Worm (Caenorhabditis elegans) whole organism, L1 larva: Measurements from ENCODE around the gene coh-1.
A peak's percentile ranks its signal among the peaks of the same experiment; 100 is the strongest.

ENCODE experiments used
- F16B12.6 ChIP-seq: fragments of 150-350 bp; optimal IDR thresholded peaks from 2 replicates; lab custom pipeline; 2014; ENCODE audit warnings: missing biosample characterization, missing genetic modification characterization
- alr-1 ChIP-seq: fragments of 200-800 bp; sonication (Bioruptor generic); optimal IDR thresholded peaks from 2 replicates; lab custom pipeline; 2018; ENCODE audit warnings: borderline replicate concordance, mild to moderate bottlenecking, missing genetic modification characterization, missing compliant biosample characterization
- blmp-1 ChIP-seq: fragments of 150-350 bp; optimal IDR thresholded peaks from 2 replicates; lab custom pipeline; 2014; ENCODE audit warnings: missing biosample characterization, missing genetic modification characterization
- ceh-63 ChIP-seq: fragments of 200-800 bp; sonication (Bioruptor generic); optimal IDR thresholded peaks from 2 replicates; lab custom pipeline; 2018; ENCODE audit warnings: mild to moderate bottlenecking, missing genetic modification characterization, missing compliant biosample characterization
- ceh-8 ChIP-seq: fragments of 200-800 bp; sonication (Bioruptor generic); optimal IDR thresholded peaks from 2 replicates; lab custom pipeline; 2018; ENCODE audit warnings: mild to moderate bottlenecking, missing genetic modification characterization, moderate library complexity, missing compliant biosample characterization
- ceh-88 ChIP-seq: fragments of 200-800 bp; sonication (Bioruptor generic); IDR thresholded peaks from 2 replicates; pipeline ENCODE4 v1.3.6; 2022; ENCODE audit warnings: missing genetic modification characterization, missing compliant biosample characterization
- egl-13 ChIP-seq: sonication (generic microtip); optimal IDR thresholded peaks from 2 replicates; lab custom pipeline; 2016; ENCODE audit warnings: missing genotype, missing genetic modification reagents, missing genetic modification characterization, missing compliant biosample characterization
- elt-3 ChIP-seq, 6 experiments: fragments of 150-350 bp in 1 of 6; sonication (generic microtip); optimal IDR thresholded peaks; 2 replicates each; lab custom pipeline; 2017 to 2018; ENCODE audit warnings: missing biosample characterization in 6 of 6, missing genetic modification characterization in 6 of 6, inconsistent platforms in 1 of 6
- fkh-10 ChIP-seq: sonication (generic microtip); optimal IDR thresholded peaks from 2 replicates; lab custom pipeline; 2017; ENCODE audit warnings: missing biosample characterization, missing genetic modification reagents, missing genetic modification characterization
- fkh-4 ChIP-seq: sonication (generic microtip); optimal IDR thresholded peaks from 2 replicates; lab custom pipeline; 2016; ENCODE audit warnings: missing compliant biosample characterization, missing genetic modification characterization, borderline replicate concordance
- hlh-17 ChIP-seq: fragments of 200-800 bp; sonication (Bioruptor generic); optimal IDR thresholded peaks from 2 replicates; lab custom pipeline; 2018; ENCODE audit warnings: missing genetic modification characterization, mild to moderate bottlenecking, missing compliant biosample characterization, moderate library complexity, borderline replicate concordance
- hpl-2 ChIP-seq: fragments of 150-350 bp; optimal IDR thresholded peaks from 2 replicates; lab custom pipeline; 2014; ENCODE audit warnings: missing biosample characterization, missing genetic modification reagents, missing genetic modification characterization
- irx-1 ChIP-seq: sonication (generic microtip); optimal IDR thresholded peaks from 2 replicates; lab custom pipeline; 2016; ENCODE audit warnings: missing genetic modification characterization, missing compliant biosample characterization
- jun-1 ChIP-seq: fragments of 150-350 bp; optimal IDR thresholded peaks from 2 replicates; lab custom pipeline; 2014; ENCODE audit warnings: missing biosample characterization, missing genetic modification reagents, missing genetic modification characterization
- lin-14 ChIP-seq: fragments of 200-800 bp; sonication (Bioruptor generic); optimal IDR thresholded peaks from 2 replicates; lab custom pipeline; 2018; ENCODE audit warnings: mild to moderate bottlenecking, missing genetic modification characterization, moderate library complexity, missing compliant biosample characterization
- lin-15B ChIP-seq: fragments of 150-350 bp; sonication (generic microtip); optimal IDR thresholded peaks from 3 replicates; lab custom pipeline; 2014; ENCODE audit warnings: missing biosample characterization, missing genetic modification characterization
- lin-39 ChIP-seq: fragments of 150-350 bp; optimal IDR thresholded peaks from 2 replicates; lab custom pipeline; 2014; ENCODE audit warnings: missing biosample characterization, missing genetic modification reagents, missing genetic modification characterization
- lsy-2 ChIP-seq, 2 experiments: fragments of 150-350 bp; optimal IDR thresholded peaks; 2 replicates each; lab custom pipeline; 2014; ENCODE audit warnings: missing biosample characterization in 2 of 2, missing genetic modification characterization in 2 of 2
- mab-9 ChIP-seq: fragments of 200-800 bp; sonication (Bioruptor generic); IDR thresholded peaks from 2 replicates; pipeline ENCODE4 v1.3.6; 2022; ENCODE audit warnings: missing genetic modification reagents, missing genetic modification characterization, missing compliant biosample characterization
- mdl-1 ChIP-seq, 2 experiments: fragments of 150-350 bp; optimal IDR thresholded peaks; 2 replicates each; lab custom pipeline; 2014 to 2017; ENCODE audit warnings: missing biosample characterization in 2 of 2, missing genetic modification characterization in 2 of 2, inconsistent platforms in 1 of 2
- nhr-19 ChIP-seq: fragments of 200-800 bp; sonication (Bioruptor generic); conservative IDR thresholded peaks from 2 replicates; pipeline ENCODE4 v1.3.6; 2022; ENCODE audit warnings: missing genetic modification characterization, missing compliant biosample characterization
- nhr-20 ChIP-seq: sonication (generic microtip); optimal IDR thresholded peaks from 2 replicates; lab custom pipeline; 2016; ENCODE audit warnings: mild to moderate bottlenecking, missing genetic modification characterization, missing compliant biosample characterization
- nhr-237 ChIP-seq: fragments of 150-350 bp; optimal IDR thresholded peaks from 2 replicates; lab custom pipeline; 2014; ENCODE audit warnings: missing biosample characterization, missing genetic modification characterization
- nhr-47 ChIP-seq: sonication (generic microtip); optimal IDR thresholded peaks from 2 replicates; lab custom pipeline; 2016; ENCODE audit warnings: mild to moderate bottlenecking, missing genetic modification characterization, moderate library complexity, missing compliant biosample characterization
- nhr-71 ChIP-seq: sonication (generic microtip); optimal IDR thresholded peaks from 2 replicates; lab custom pipeline; 2016; ENCODE audit warnings: mild to moderate bottlenecking, missing genetic modification characterization, moderate library complexity, missing compliant biosample characterization
- nhr-85 ChIP-seq: sonication (generic microtip); peaks from one replicate; lab custom pipeline; 2016; ENCODE audit warnings: missing genetic modification characterization, inconsistent platforms, missing compliant biosample characterization
- nhr-90 ChIP-seq: sonication (generic microtip); optimal IDR thresholded peaks from 2 replicates; lab custom pipeline; 2016; ENCODE audit warnings: mild to moderate bottlenecking, missing genetic modification characterization, missing compliant biosample characterization; ENCODE audit not compliant: poor library complexity
- pax-3 ChIP-seq: fragments of 200-800 bp; sonication (Bioruptor generic); optimal IDR thresholded peaks from 2 replicates; lab custom pipeline; 2018; ENCODE audit warnings: mild to moderate bottlenecking, missing genetic modification characterization, moderate library complexity, missing compliant biosample characterization
- rnt-1 ChIP-seq: sonication (generic microtip); optimal IDR thresholded peaks from 2 replicates; lab custom pipeline; 2016; ENCODE audit warnings: mild to moderate bottlenecking, missing genetic modification characterization, moderate library complexity, missing compliant biosample characterization
- skn-1 ChIP-seq: fragments of 150-350 bp; optimal IDR thresholded peaks from 2 replicates; lab custom pipeline; 2014; ENCODE audit warnings: missing biosample characterization, missing genetic modification characterization
- snu-23 ChIP-seq: sonication (generic microtip); optimal IDR thresholded peaks from 2 replicates; lab custom pipeline; 2016; ENCODE audit warnings: missing genetic modification characterization, missing compliant biosample characterization
- sup-37 ChIP-seq: fragments of 200-800 bp; sonication (Bioruptor generic); optimal IDR thresholded peaks from 2 replicates; lab custom pipeline; 2018; ENCODE audit warnings: mild to moderate bottlenecking, missing genetic modification characterization, missing compliant biosample characterization
- swsn-7 ChIP-seq: sonication (generic microtip); optimal IDR thresholded peaks from 2 replicates; lab custom pipeline; 2016; ENCODE audit warnings: missing genetic modification characterization, missing compliant biosample characterization
- unc-30 ChIP-seq: sonication (generic microtip); optimal IDR thresholded peaks from 2 replicates; lab custom pipeline; 2017; ENCODE audit warnings: missing biosample characterization, missing genetic modification characterization
- vab-15 ChIP-seq: sonication (generic microtip); optimal IDR thresholded peaks from 2 replicates; lab custom pipeline; 2017; ENCODE audit warnings: missing genotype, mild to moderate bottlenecking, missing genetic modification characterization, missing compliant biosample characterization
- xbp-1 ChIP-seq: sonication (generic microtip); optimal IDR thresholded peaks from 2 replicates; lab custom pipeline; 2016; ENCODE audit warnings: missing genetic modification characterization, missing compliant biosample characterization

The coh-1 gene

ce11 chrX:7433269-7433668 is 41.5 kb downstream of the coh-1 start, which contains the start of gene clc-5:
Gene clc-5, plus strand, starts transcription at chrX:7433569.
- TF ChIP-seq nhr-85 (tag; lab: Kevin White, UChicago) (peak; percentile 25), nhr-20 (no peak), lin-39 (tag; lab: Kevin White, UChicago) (no peak)

DNA sequence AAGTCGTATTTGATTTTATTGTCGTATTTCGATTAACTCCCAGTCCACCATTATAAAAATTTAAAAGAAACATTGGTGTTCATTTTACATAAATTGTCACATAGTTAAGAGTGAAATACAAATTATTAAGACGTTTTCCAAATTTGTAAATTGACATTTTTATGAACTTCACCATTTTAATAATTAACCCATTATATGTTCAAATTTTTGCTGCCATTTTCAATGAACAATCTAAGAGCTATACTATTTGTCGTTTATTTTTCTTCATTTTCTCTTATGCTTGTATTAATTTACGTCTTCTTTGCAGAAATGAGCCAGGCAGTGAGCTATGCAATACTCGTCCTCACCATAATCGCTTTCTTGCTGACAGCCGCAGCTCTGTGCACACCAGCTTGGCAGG is 43.7 kb downstream of the coh-1 start, which contains the start of gene clc-2:
clc-2 (plus strand) TSS at position 301 of the 400 bp plus-strand sequence.
- TF ChIP-seq fkh-10 (no peak), mdl-1 (tag; optimal IDR thresholded peaks at IDR 0.05; lab: Kevin White, UChicago) (no peak), rnt-1 (tag; lab: Kevin White, UChicago) (no peak), alr-1 (tag; lab: Kevin White, UChicago) (no peak), fkh-4 (no peak), unc-30 (tag; lab: Kevin White, UChicago) (no peak), vab-15 (tag; lab: Kevin White, UChicago) (no peak), hlh-17 (GFP tag; lab: Kevin White, UChicago) (no peak), snu-23 (GFP tag; lab: Kevin White, UChicago) (no peak), nhr-19 (GFP tag; lab: Robert Waterston, UW) (no peak), sup-37 (no peak), jun-1 (tag; lab: Kevin White, UChicago) (no peak), ceh-8 (GFP tag; lab: Kevin White, UChicago) (no peak), ceh-63 (GFP tag; lab: Kevin White, UChicago) (no peak), F16B12.6 (tag; lab: Kevin White, UChicago) (no peak), nhr-90 (tag; lab: Kevin White, UChicago) (no peak), blmp-1 (tag; lab: Kevin White, UChicago) (no peak)
- TF ChIP-seq, all 84 proteins: peak for 0

DNA sequence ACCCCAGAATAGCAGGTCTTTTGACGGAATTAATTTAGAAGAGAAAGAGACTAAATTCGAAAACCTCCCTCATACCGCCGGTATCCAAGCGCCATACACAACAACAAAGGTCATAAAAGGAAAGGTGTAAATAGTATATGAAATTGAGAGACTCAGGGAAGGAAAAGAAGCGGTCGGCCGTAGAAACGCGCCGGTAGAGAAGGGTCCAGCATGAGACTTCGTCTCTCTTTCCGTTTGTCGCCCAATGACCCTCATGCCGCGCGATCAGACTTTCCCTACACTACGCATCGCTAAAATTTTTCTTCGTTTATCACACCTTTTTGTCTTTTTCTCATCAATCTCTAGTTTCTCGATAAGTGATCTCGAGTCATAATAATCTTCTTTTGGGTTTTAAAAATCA is 44.3 kb downstream of the coh-1 start:
- no peak for TF ChIP-seq swsn-7 (tag; lab: Kevin White, UChicago)
- no peak for TF ChIP-seq nhr-237 (tag; lab: Kevin White, UChicago)
- peak; percentile 67 for TF ChIP-seq lin-14 (GFP tag; lab: Kevin White, UChicago)
- no peak for TF ChIP-seq ceh-88 (GFP tag; lab: Robert Waterston, UW)
- no peak for TF ChIP-seq skn-1 (tag; lab: Kevin White, UChicago)
- no peak for TF ChIP-seq pax-3 (tag; lab: Kevin White, UChicago)
- TF ChIP-seq blmp-1 (tag; lab: Kevin White, UChicago) = peak; percentile 86
- no peak for TF ChIP-seq lin-15B
- no peak for TF ChIP-seq lin-39 (tag; lab: Kevin White, UChicago)
- TF ChIP-seq mab-9 (GFP tag; lab: Robert Waterston, UW) = no peak
- TF ChIP-seq nhr-90 (tag; lab: Kevin White, UChicago) = peak; percentile 23
- TF ChIP-seq nhr-47 (tag; lab: Kevin White, UChicago) = peak; percentile 6
- peak in 1 of 2 experiments; percentile 16 for TF ChIP-seq lsy-2 (tag; optimal IDR thresholded peaks at IDR 0.05; lab: Kevin White, UChicago)
- TF ChIP-seq nhr-20 = peak; percentile 49
- peak; percentile 21 for TF ChIP-seq nhr-19 (GFP tag; lab: Robert Waterston, UW)
- TF ChIP-seq snu-23 (GFP tag; lab: Kevin White, UChicago) = peak; percentile 58
- no peak for TF ChIP-seq irx-1 (tag; lab: Kevin White, UChicago)
- no peak for TF ChIP-seq hpl-2 (GFP tag; lab: Kevin White, UChicago)
- no peak for TF ChIP-seq egl-13 (tag; lab: Kevin White, UChicago)
- TF ChIP-seq xbp-1 (tag; lab: Kevin White, UChicago) = no peak
- peak; percentile 47 for TF ChIP-seq nhr-71
- peak in 2 of 6 experiments; percentile 37 to 79 for TF ChIP-seq elt-3 (tag; optimal IDR thresholded peaks at IDR 0.05; lab: Kevin White, UChicago)
- peak; percentile 77 for TF ChIP-seq nhr-85 (tag; lab: Kevin White, UChicago)
- TF ChIP-seq, all 84 proteins: peak for 11
